Fruit fly (Drosophila melanogaster) whole organism: ENCODE data around the gene LManIII.

ENCODE experiments used
- CG8478 ChIP-seq: fragments of >200 bp; optimal IDR thresholded peaks from 2 replicates; lab custom pipeline; 2018; ENCODE audit warnings: inconsistent platforms
- Dll ChIP-seq: fragments of >200 bp; optimal IDR thresholded peaks from 2 replicates; lab custom pipeline; 2017
- EcR ChIP-seq, 2 experiments: fragments of >200 bp; optimal IDR thresholded peaks; 2 replicates each; lab custom pipeline; 2017; ENCODE audit warnings: missing biosample characterization in 2 of 2, missing genetic modification characterization in 2 of 2, missing genetic modification reagents in 2 of 2
- pan ChIP-seq: fragments of >200 bp; optimal IDR thresholded peaks from 2 replicates; lab custom pipeline; 2017
- psq ChIP-seq: fragments of >200 bp; optimal IDR thresholded peaks from 2 replicates; lab custom pipeline; 2017
- usp ChIP-seq: fragments of >200 bp; optimal IDR thresholded peaks from 2 replicates; lab custom pipeline; 2017; ENCODE audit warnings: missing biosample characterization, missing genetic modification characterization, mixed read lengths

LManIII gene

dm6 chr2L:8768660-8769138, at the start of gene LManIII:
Gene LManIII, minus strand, starts transcription at chr2L:8768710.
- TF ChIP-seq psq (lab: Kevin White, UChicago) (no peak), EcR (GFP tag; optimal IDR thresholded peaks at IDR 0.05; lab: Kevin White, UChicago) (no peak)

dm6 chr2L:8817343-8817742, 48.8 kb upstream of the LManIII start:
- TF ChIP-seq psq (lab: Kevin White, UChicago) (no peak), Dll (lab: Kevin White, UChicago) (no peak), EcR (GFP tag; optimal IDR thresholded peaks at IDR 0.05; lab: Kevin White, UChicago) (no peak), usp (GFP tag; lab: Kevin White, UChicago) (no peak), pan (no peak), CG8478 (no peak)

- TF ChIP-seq usp (GFP tag; lab: Kevin White, UChicago), result no peak
- TF ChIP-seq psq (lab: Kevin White, UChicago), result no peak
- no peak for TF ChIP-seq EcR (GFP tag; optimal IDR thresholded peaks at IDR 0.05; lab: Kevin White, UChicago)
- no peak for TF ChIP-seq Dll (lab: Kevin White, UChicago)
- no peak for TF ChIP-seq CG8478
- no peak for TF ChIP-seq pan
Measured at dm6 chr2L:8809812-8810211, 41.3 kb upstream of the LManIII start.

- no peak for TF ChIP-seq pan
- no peak for TF ChIP-seq psq (lab: Kevin White, UChicago)
- no peak for TF ChIP-seq CG8478
- TF ChIP-seq EcR (GFP tag; optimal IDR thresholded peaks at IDR 0.05; lab: Kevin White, UChicago), result no peak
Measured at dm6 chr2L:8804128-8804527, 35.6 kb upstream of the LManIII start.

dm6 chr2L:8799009-8799408, 30.5 kb upstream of the LManIII start:
- TF ChIP-seq pan (no peak), Dll (lab: Kevin White, UChicago) (no peak), usp (GFP tag; lab: Kevin White, UChicago) (no peak), psq (lab: Kevin White, UChicago) (no peak), CG8478 (no peak), EcR (GFP tag; optimal IDR thresholded peaks at IDR 0.05; lab: Kevin White, UChicago) (no peak)

dm6 chr2L:8794151-8794550, 25.6 kb upstream of the LManIII start:
- TF ChIP-seq usp (GFP tag; lab: Kevin White, UChicago) (no peak), pan (no peak), psq (lab: Kevin White, UChicago) (no peak), Dll (lab: Kevin White, UChicago) (no peak), EcR (GFP tag; optimal IDR thresholded peaks at IDR 0.05; lab: Kevin White, UChicago) (no peak), CG8478 (no peak)

dm6 chr2L:8791703-8792102, 23.2 kb upstream of the LManIII start:
- TF ChIP-seq Dll (lab: Kevin White, UChicago) (no peak), EcR (GFP tag; optimal IDR thresholded peaks at IDR 0.05; lab: Kevin White, UChicago) (no peak)

dm6 chr2L:8787575-8787974, 19.1 kb upstream of the LManIII start:
- TF ChIP-seq Dll (lab: Kevin White, UChicago) (no peak), CG8478 (no peak), usp (GFP tag; lab: Kevin White, UChicago) (no peak)

dm6 chr2L:8784731-8785130, 16.2 kb upstream of the LManIII start:
- no peak for TF ChIP-seq Dll (lab: Kevin White, UChicago)
- TF ChIP-seq pan, result no peak
- no peak for TF ChIP-seq CG8478
- TF ChIP-seq EcR (GFP tag; optimal IDR thresholded peaks at IDR 0.05; lab: Kevin White, UChicago), result no peak
- no peak for TF ChIP-seq usp (GFP tag; lab: Kevin White, UChicago)
- TF ChIP-seq psq (lab: Kevin White, UChicago), result no peak

dm6 chr2L:8782400-8782799, 13.9 kb upstream of the LManIII start, which contains the start of gene CG42710:
Gene CG42710, minus strand, starts transcription at chr2L:8782500.
- TF ChIP-seq usp (GFP tag; lab: Kevin White, UChicago), result no peak
- no peak for TF ChIP-seq EcR (GFP tag; optimal IDR thresholded peaks at IDR 0.05; lab: Kevin White, UChicago)
- TF ChIP-seq psq (lab: Kevin White, UChicago), result no peak
- TF ChIP-seq pan, result no peak
- TF ChIP-seq Dll (lab: Kevin White, UChicago), result no peak

- TF ChIP-seq pan (no peak), Dll (lab: Kevin White, UChicago) (no peak), CG8478 (no peak), EcR (GFP tag; optimal IDR thresholded peaks at IDR 0.05; lab: Kevin White, UChicago) (no peak), psq (lab: Kevin White, UChicago) (no peak), usp (GFP tag; lab: Kevin White, UChicago) (no peak)
Measured at dm6 chr2L:8781152-8781551, 12.6 kb upstream of the LManIII start, which contains the start of gene LManVI. Gene LManVI, minus strand, starts transcription at chr2L:8781252.

dm6 chr2L:8776163-8776562, 7.7 kb upstream of the LManIII start, which contains the start of gene LManV:
Gene LManV, minus strand, starts transcription at chr2L:8776263.
- no peak for TF ChIP-seq psq (lab: Kevin White, UChicago)
- no peak for TF ChIP-seq Dll (lab: Kevin White, UChicago)

- no peak for TF ChIP-seq EcR (GFP tag; optimal IDR thresholded peaks at IDR 0.05; lab: Kevin White, UChicago)
- no peak for TF ChIP-seq CG8478
Measured at dm6 chr2L:8772244-8772643, 3.7 kb upstream of the LManIII start, which contains the start of gene LManIV. Gene LManIV, minus strand, starts transcription at chr2L:8772344.

- no peak for TF ChIP-seq Dll (lab: Kevin White, UChicago)
- TF ChIP-seq usp (GFP tag; lab: Kevin White, UChicago), result no peak
- no peak for TF ChIP-seq EcR (GFP tag; optimal IDR thresholded peaks at IDR 0.05; lab: Kevin White, UChicago)
- no peak for TF ChIP-seq psq (lab: Kevin White, UChicago)
- TF ChIP-seq pan, result no peak
- TF ChIP-seq CG8478, result no peak
Measured at dm6 chr2L:8762833-8763232, 5.7 kb downstream of the LManIII start.
